Fruit fly (Drosophila melanogaster) whole organism, embryonic: ENCODE measurements around the gene CG33233.
A peak's percentile ranks its signal among the peaks of the same experiment; 100 is the strongest.

Experiments used
- Abd-B ChIP-seq: fragments of 200-800 bp; sonication (Bioruptor generic); optimal IDR thresholded peaks from 2 replicates; lab custom pipeline; 2018; ENCODE audit warnings: missing biosample characterization, mild to moderate bottlenecking, missing genetic modification characterization, moderate library complexity
- Awh ChIP-seq: fragments of 200-800 bp; sonication (Bioruptor generic); IDR thresholded peaks from 2 replicates; pipeline ENCODE4, ENCODE4 v1.3.6; 2022; ENCODE audit warnings: missing biosample characterization, missing genetic modification characterization
- Bdp1 ChIP-seq: fragments of 200-800 bp; sonication (Bioruptor generic); optimal IDR thresholded peaks from 3 replicates; lab custom pipeline; 2016; ENCODE audit warnings: missing biosample characterization, missing genetic modification characterization
- CG1024 ChIP-seq: fragments of 200-800 bp; sonication (Bioruptor generic); IDR thresholded peaks from 2 replicates; pipeline ENCODE4 v1.3.6; 2022; ENCODE audit warnings: missing biosample characterization, missing genetic modification characterization
- CG10462 ChIP-seq: fragments of 200-800 bp; sonication (Bioruptor generic); optimal IDR thresholded peaks from 2 replicates; lab custom pipeline; 2016; ENCODE audit warnings: missing biosample characterization, missing genetic modification characterization
- CG10654 ChIP-seq: fragments of 200-800 bp; sonication (Bioruptor generic); optimal IDR thresholded peaks from 2 replicates; lab custom pipeline; 2016; ENCODE audit warnings: missing biosample characterization, missing genetic modification characterization
- CG12219 ChIP-seq: fragments of 200-800 bp; sonication (Bioruptor generic); optimal IDR thresholded peaks from 3 replicates; lab custom pipeline; 2018; ENCODE audit warnings: missing biosample characterization, mild to moderate bottlenecking, missing genetic modification characterization
- CG14441 ChIP-seq: fragments of 200-800 bp; sonication (Bioruptor generic); IDR thresholded peaks from 2 replicates; pipeline ENCODE4 v1.3.6; 2022; ENCODE audit warnings: missing biosample characterization, missing genetic modification characterization
- CG1602 ChIP-seq: fragments of 200-800 bp; sonication (Bioruptor generic); optimal IDR thresholded peaks from 3 replicates; lab custom pipeline; 2016; ENCODE audit warnings: missing biosample characterization, missing genetic modification characterization
- CG17361 ChIP-seq: fragments of 200-800 bp; sonication (Bioruptor generic); IDR thresholded peaks from 3 replicates; pipeline ENCODE4 v1.3.6; 2022; ENCODE audit warnings: missing biosample characterization, missing genetic modification characterization
- CG17385 ChIP-seq: fragments of 200-800 bp; sonication (Bioruptor generic); optimal IDR thresholded peaks from 3 replicates; lab custom pipeline; 2018; ENCODE audit warnings: missing biosample characterization, mild to moderate bottlenecking, missing genetic modification characterization
- CG17829 ChIP-seq: fragments of 200-800 bp; optimal IDR thresholded peaks from 2 replicates; lab custom pipeline; 2019; ENCODE audit warnings: missing biosample characterization, mild to moderate bottlenecking, missing genetic modification characterization, moderate library complexity
- CG18764 ChIP-seq: fragments of 200-800 bp; sonication (Bioruptor generic); optimal IDR thresholded peaks from 3 replicates; lab custom pipeline; 2016; ENCODE audit warnings: missing biosample characterization, missing genetic modification characterization
- CG2120 ChIP-seq: fragments of 200-800 bp; sonication (Bioruptor generic); optimal IDR thresholded peaks from 3 replicates; lab custom pipeline; 2016; ENCODE audit warnings: missing biosample characterization, missing genetic modification characterization
- CG31365 ChIP-seq: fragments of 200-800 bp; sonication (Bioruptor generic); optimal IDR thresholded peaks from 2 replicates; lab custom pipeline; 2018; ENCODE audit warnings: missing biosample characterization, mild to moderate bottlenecking, missing genetic modification characterization
- CG3995 ChIP-seq: fragments of 200-800 bp; sonication (Bioruptor generic); optimal IDR thresholded peaks from 3 replicates; lab custom pipeline; 2016; ENCODE audit warnings: missing biosample characterization, missing genetic modification characterization
- CG4282 ChIP-seq: fragments of 200-800 bp; sonication (Bioruptor generic); optimal IDR thresholded peaks from 2 replicates; lab custom pipeline; 2016; ENCODE audit warnings: missing biosample characterization, missing genetic modification characterization
- CG6765 ChIP-seq: fragments of 200-800 bp; sonication (Bioruptor generic); optimal IDR thresholded peaks from 3 replicates; lab custom pipeline; 2017; ENCODE audit warnings: missing biosample characterization, mild to moderate bottlenecking, missing genetic modification characterization
- CG7271 ChIP-seq: fragments of 200-800 bp; sonication (Bioruptor generic); optimal IDR thresholded peaks from 2 replicates; lab custom pipeline; 2018; ENCODE audit warnings: missing biosample characterization, mild to moderate bottlenecking, missing genetic modification characterization, moderate library complexity
- CG7556 ChIP-seq: fragments of 200-800 bp; sonication (Bioruptor generic); optimal IDR thresholded peaks from 2 replicates; lab custom pipeline; 2017; ENCODE audit warnings: missing biosample characterization, mild to moderate bottlenecking, missing genetic modification characterization
- CG7786 ChIP-seq: fragments of 200-800 bp; sonication (Bioruptor generic); optimal IDR thresholded peaks from 2 replicates; lab custom pipeline; 2016; ENCODE audit warnings: missing biosample characterization, missing genetic modification characterization
- CG8290 ChIP-seq, 3 experiments: fragments of 200-800 bp; sonication (Bioruptor generic); optimal IDR thresholded peaks; 2 replicates each; lab custom pipeline; 2016 to 2019; ENCODE audit warnings: missing biosample characterization in 3 of 3, missing genetic modification characterization in 3 of 3, mild to moderate bottlenecking in 2 of 3, moderate library complexity in 1 of 3
- CG9727 ChIP-seq: fragments of 200-800 bp; sonication (Bioruptor generic); optimal IDR thresholded peaks from 3 replicates; lab custom pipeline; 2017; ENCODE audit warnings: missing biosample characterization, mild to moderate bottlenecking, missing genetic modification characterization
- Dip3 ChIP-seq: fragments of 200-800 bp; sonication (Bioruptor generic); optimal IDR thresholded peaks from 3 replicates; lab custom pipeline; 2016; ENCODE audit warnings: missing biosample characterization, missing genetic modification characterization
- HLH3B ChIP-seq: fragments of 200-800 bp; sonication (Bioruptor generic); IDR thresholded peaks from 2 replicates; pipeline ENCODE4 v1.3.6; 2022; ENCODE audit warnings: missing biosample characterization, missing genetic modification characterization
- HmgZ ChIP-seq: fragments of 200-800 bp; sonication (Bioruptor generic); optimal IDR thresholded peaks from 2 replicates; lab custom pipeline; 2018; ENCODE audit warnings: missing biosample characterization, mild to moderate bottlenecking, missing genetic modification characterization
- Neu2 ChIP-seq: fragments of 200-800 bp; sonication (Bioruptor generic); optimal IDR thresholded peaks from 3 replicates; lab custom pipeline; 2016; ENCODE audit warnings: missing biosample characterization, missing genetic modification characterization, borderline replicate concordance
- Poxn ChIP-seq: fragments of 200-800 bp; sonication (Bioruptor generic); IDR thresholded peaks from 2 replicates; pipeline ENCODE4 v1.3.6; 2022; ENCODE audit warnings: missing biosample characterization, missing genetic modification characterization
- Usf ChIP-seq: fragments of 200-800 bp; sonication (Bioruptor generic); optimal IDR thresholded peaks from 2 replicates; lab custom pipeline; 2017; ENCODE audit warnings: missing genotype, missing biosample characterization, missing genetic modification characterization
- Vsx1 ChIP-seq: fragments of 200-800 bp; sonication (Bioruptor generic); optimal IDR thresholded peaks from 2 replicates; lab custom pipeline; 2017; ENCODE audit warnings: missing biosample characterization, mild to moderate bottlenecking, missing genetic modification characterization, missing genetic modification reagents
- ap ChIP-seq: fragments of 200-800 bp; sonication (Bioruptor generic); IDR thresholded peaks from 2 replicates; pipeline ENCODE4 v1.3.6; 2022; ENCODE audit warnings: missing biosample characterization, missing genetic modification characterization
- ara ChIP-seq: fragments of 200-800 bp; sonication (Bioruptor generic); IDR thresholded peaks from 2 replicates; pipeline ENCODE4 v1.3.6; 2022; ENCODE audit warnings: missing biosample characterization, missing genetic modification characterization
- bowl ChIP-seq: fragments of 200-800 bp; sonication (Bioruptor generic); IDR thresholded peaks from 2 replicates; pipeline ENCODE4 v1.3.6; 2022; ENCODE audit warnings: missing biosample characterization, missing genetic modification characterization
- br ChIP-seq: fragments of >200 bp; optimal IDR thresholded peaks from 2 replicates; lab custom pipeline; 2017
- corto ChIP-seq: fragments of 200-800 bp; sonication (Bioruptor generic); optimal IDR thresholded peaks from 2 replicates; lab custom pipeline; 2016; ENCODE audit warnings: missing biosample characterization, mild to moderate bottlenecking, missing genetic modification characterization, moderate library complexity
- crol ChIP-seq: fragments of 200-800 bp; sonication (Bioruptor generic); IDR thresholded peaks from 2 replicates; pipeline ENCODE4 v1.3.6; 2022; ENCODE audit warnings: missing biosample characterization, missing genetic modification characterization
- dmrt99B ChIP-seq: fragments of 200-800 bp; sonication (Bioruptor generic); optimal IDR thresholded peaks from 2 replicates; lab custom pipeline; 2018; ENCODE audit warnings: missing biosample characterization, mild to moderate bottlenecking, missing genetic modification characterization, moderate library complexity
- ems ChIP-seq: fragments of 200-800 bp; sonication (Bioruptor generic); optimal IDR thresholded peaks from 3 replicates; lab custom pipeline; 2016; ENCODE audit warnings: missing biosample characterization, missing genetic modification characterization
- en ChIP-seq: fragments of 200-800 bp; sonication (Bioruptor generic); optimal IDR thresholded peaks from 2 replicates; lab custom pipeline; 2016; ENCODE audit warnings: missing biosample characterization, missing genetic modification characterization
- gro ChIP-seq: fragments of 200-800 bp; sonication (Bioruptor generic); optimal IDR thresholded peaks from 2 replicates; lab custom pipeline; 2016; ENCODE audit warnings: missing biosample characterization, missing genetic modification characterization
- gsb ChIP-seq: fragments of 200-800 bp; sonication (Bioruptor generic); IDR thresholded peaks from 2 replicates; pipeline ENCODE4 v1.3.6; 2022; ENCODE audit warnings: missing biosample characterization, missing genetic modification characterization
- hbn ChIP-seq: fragments of 200-800 bp; sonication (Bioruptor generic); IDR thresholded peaks from 2 replicates; pipeline ENCODE4 v1.3.6; 2022; ENCODE audit warnings: missing biosample characterization, missing genetic modification characterization; ENCODE audit not compliant: partially characterized antibody
- jigr1 ChIP-seq: fragments of 200-800 bp; sonication (Bioruptor generic); IDR thresholded peaks from 3 replicates; pipeline ENCODE4 v1.3.6; 2022; ENCODE audit warnings: missing biosample characterization, missing genetic modification characterization
- jumu ChIP-seq: fragments of 200-800 bp; sonication (Bioruptor generic); optimal IDR thresholded peaks from 3 replicates; lab custom pipeline; 2016; ENCODE audit warnings: missing biosample characterization, missing genetic modification characterization
- mld ChIP-seq: fragments of 200-800 bp; sonication (Bioruptor generic); IDR thresholded peaks from 3 replicates; pipeline ENCODE4 v1.3.6; 2022; ENCODE audit warnings: missing biosample characterization, missing genetic modification characterization; ENCODE audit not compliant: partially characterized antibody
- pum ChIP-seq: fragments of 200-800 bp; sonication (Bioruptor generic); optimal IDR thresholded peaks from 2 replicates; lab custom pipeline; 2016; ENCODE audit warnings: missing biosample characterization, missing genetic modification characterization
- seq ChIP-seq: fragments of 200-800 bp; sonication (Bioruptor generic); IDR thresholded peaks from 2 replicates; pipeline ENCODE4 v1.3.6; 2022; ENCODE audit warnings: missing biosample characterization, missing genetic modification characterization
- sisA ChIP-seq: fragments of 200-800 bp; sonication (Bioruptor generic); IDR thresholded peaks from 2 replicates; pipeline ENCODE4 v1.3.6; 2022; ENCODE audit warnings: missing biosample characterization, missing genetic modification characterization
- tgo ChIP-seq: fragments of 200-800 bp; sonication (Bioruptor generic); IDR thresholded peaks from 3 replicates; pipeline ENCODE4 v1.3.6; 2022; ENCODE audit warnings: missing biosample characterization, missing genetic modification characterization

Gene CG33233

DNA sequence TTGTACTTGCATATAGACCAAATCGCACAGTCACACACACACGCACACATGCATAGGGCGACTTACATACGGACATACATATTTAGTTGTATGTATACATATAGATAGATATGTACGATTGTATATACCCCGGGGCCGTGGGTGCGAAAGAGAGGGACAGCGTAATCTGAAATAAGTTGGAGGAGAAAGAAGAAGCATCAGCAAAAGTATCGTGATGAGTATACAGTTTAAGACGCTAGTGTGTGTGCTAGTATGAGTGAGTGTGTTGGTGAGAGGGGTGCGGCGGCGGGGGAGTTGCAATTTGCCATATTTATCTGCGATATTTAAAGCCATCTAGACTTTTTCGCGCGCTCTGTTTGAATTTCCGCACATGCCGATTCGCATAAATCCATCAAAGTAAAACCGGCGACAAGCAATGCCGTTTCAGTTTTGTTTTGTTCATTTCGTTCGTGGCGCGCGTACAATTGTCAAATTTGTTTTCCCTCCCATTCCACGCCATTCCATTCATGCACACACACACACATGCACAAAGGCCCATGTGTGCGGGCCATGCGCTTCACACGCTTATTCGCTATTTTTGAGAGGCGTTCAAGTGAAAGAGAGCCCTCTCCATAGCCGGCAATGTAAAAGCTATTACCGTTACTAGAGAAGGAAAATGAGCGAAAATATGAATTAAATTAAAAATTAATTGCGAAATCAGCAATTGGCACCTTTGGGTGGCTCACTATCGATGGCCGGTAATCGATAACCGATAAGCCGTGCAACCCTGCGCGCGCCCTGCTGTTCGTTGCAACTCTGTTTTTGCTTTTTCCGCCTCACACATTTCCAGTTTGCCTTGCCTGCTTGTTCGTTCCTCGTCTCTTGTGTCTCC, 24.3 kb upstream of the CG33233 start (continued):
- peak; percentile 94 for TF ChIP-seq CG17385 (GFP tag; lab: Kevin White, UChicago)
- peak; percentile 59 for TF ChIP-seq CG10462 (GFP tag; lab: Kevin White, UChicago)
- peak; percentile 67 for TF ChIP-seq CG3995 (GFP tag; lab: Kevin White, UChicago)
- TF ChIP-seq ap = 0 out of 2 replicates have a peak, but pooled peaks have one; percentile 20
- TF ChIP-seq CG1024 (GFP tag; lab: Robert Waterston, UW) = peak; percentile 62
- TF ChIP-seq CG17829 (tag; lab: Kevin White, UChicago) = peak; percentile 78
- TF ChIP-seq sisA (GFP tag; lab: Robert Waterston, UW) = no peak
- peak; percentile 61 for TF ChIP-seq Bdp1 (GFP tag; lab: Kevin White, UChicago)
- no peak for TF ChIP-seq CG4282 (GFP tag; lab: Kevin White, UChicago)
- TF ChIP-seq CG1602 (GFP tag; lab: Kevin White, UChicago) = no peak
- peak; percentile 60 for TF ChIP-seq CG7556 (GFP tag; lab: Kevin White, UChicago)
- peak; percentile 50 for TF ChIP-seq CG7786 (GFP tag; lab: Kevin White, UChicago)
- peak; percentile 73 for TF ChIP-seq gro (GFP tag; lab: Kevin White, UChicago)
- peak; percentile 56; the same call in 1 of the 2 replicates for TF ChIP-seq HLH3B
- TF ChIP-seq CG8290 (GFP tag; optimal IDR thresholded peaks at IDR 0.05; lab: Kevin White, UChicago) = peak; percentile 65
- TF ChIP-seq CG8290 (tag; optimal IDR thresholded peaks at IDR 0.05; lab: Kevin White, UChicago) = peak; percentile 89 to 92
- TF ChIP-seq crol (GFP tag; lab: Robert Waterston, UW) = peak; percentile 89
- peak; percentile 96 for TF ChIP-seq CG6765 (GFP tag; lab: Kevin White, UChicago)
- peak; percentile 71 for TF ChIP-seq CG2120
- TF ChIP-seq pum (GFP tag; lab: Kevin White, UChicago) = peak; percentile 47
- TF ChIP-seq Poxn = 0 out of 2 replicates have a peak, but pooled peaks have one; percentile 31
- TF ChIP-seq CG9727 = peak; percentile 93
- peak; percentile 86 for TF ChIP-seq Vsx1 (GFP tag; lab: Kevin White, UChicago)
- peak; percentile 82 for TF ChIP-seq corto (GFP tag; lab: Kevin White, UChicago)
- peak; percentile 68 for TF ChIP-seq CG10654 (GFP tag; lab: Kevin White, UChicago)
- TF ChIP-seq Neu2 (GFP tag; lab: Kevin White, UChicago) = peak; percentile 32
- peak; percentile 66 for TF ChIP-seq dmrt99B (tag; lab: Kevin White, UChicago)
- no peak for TF ChIP-seq br (lab: Kevin White, UChicago)
- peak; percentile 34 for TF ChIP-seq Usf
- peak; percentile 77 for TF ChIP-seq en (GFP tag; lab: Kevin White, UChicago)
- peak; percentile 55 for TF ChIP-seq hbn (GFP tag; lab: Robert Waterston, UW)
- TF ChIP-seq CG17361 (GFP tag; lab: Robert Waterston, UW) = peak; percentile 67
- peak; percentile 75 for TF ChIP-seq HmgZ
- TF ChIP-seq tgo (GFP tag; lab: Robert Waterston, UW) = peak; percentile 68
- peak; percentile 75 for TF ChIP-seq ara (GFP tag; lab: Robert Waterston, UW)
- TF ChIP-seq jigr1 (GFP tag; lab: Robert Waterston, UW) = no peak
- no peak for TF ChIP-seq Abd-B (GFP tag; lab: Kevin White, UChicago)
- peak; percentile 56; the same call in 1 of the 2 replicates for TF ChIP-seq seq (GFP tag; lab: Robert Waterston, UW)
- TF ChIP-seq CG12219 (GFP tag; lab: Kevin White, UChicago) = peak; percentile 84
- TF ChIP-seq mld = peak; percentile 78; the same call in 2 of the 3 replicates
- peak; percentile 70 for TF ChIP-seq Dip3 (GFP tag; lab: Kevin White, UChicago)
- TF ChIP-seq jumu (GFP tag; lab: Kevin White, UChicago) = peak; percentile 78
- peak; percentile 74 for TF ChIP-seq ems (GFP tag; lab: Kevin White, UChicago)
- TF ChIP-seq gsb (GFP tag; lab: Robert Waterston, UW) = peak; percentile 74
- TF ChIP-seq CG7271 = peak; percentile 87
- peak; percentile 61 for TF ChIP-seq CG18764 (GFP tag; lab: Kevin White, UChicago)
- peak; percentile 68 for TF ChIP-seq CG14441
- TF ChIP-seq bowl = no peak; the same call in 1 of the 2 replicates
- TF ChIP-seq Awh (GFP tag; lab: Robert Waterston, UW) = peak; percentile 78
- peak; percentile 74 for TF ChIP-seq CG31365 (tag; lab: Kevin White, UChicago)
